Fruit fly (Drosophila melanogaster) ovary, adult (tissue): ENCODE measurements around the gene CG1275.

Source experiments
- CG17801 ChIP-seq: fragments of 200-800 bp; optimal IDR thresholded peaks from 2 replicates; lab custom pipeline; 2019; ENCODE audit warnings: missing biosample characterization, mild to moderate bottlenecking, missing genetic modification characterization, moderate library complexity; ENCODE audit not compliant: partially characterized antibody

The CG1275 gene

dm6 chr3L:2257412-2257862 is at the start of gene CG1275, which contains the start of gene Elp5:
Gene CG1275 (minus strand): TSS chr3L:2257423.
Gene Elp5 (plus strand): TSS chr3L:2257456.
- TF ChIP-seq CG17801 (GFP tag; lab: Kevin White, UChicago), result peak; percentile 99

dm6 chr3L:2282506-2282905 is 25.3 kb upstream of the CG1275 start, which contains the start of gene MsR2:
Gene MsR2 (plus strand): TSS chr3L:2282883.
- no peak for TF ChIP-seq CG17801 (GFP tag; lab: Kevin White, UChicago)

- no peak for TF ChIP-seq CG17801 (GFP tag; lab: Kevin White, UChicago)
These were observed 19.0 kb upstream of the CG1275 start, which contains the start of gene yellow-g2 for dm6 chr3L:2276250-2276649. Gene yellow-g2 (plus strand): TSS chr3L:2276550.

dm6 chr3L:2273392-2273791 is 16.2 kb upstream of the CG1275 start:
- TF ChIP-seq CG17801 (GFP tag; lab: Kevin White, UChicago), result no peak

- no peak for TF ChIP-seq CG17801 (GFP tag; lab: Kevin White, UChicago)
These were observed 15.4 kb upstream of the CG1275 start, which contains the start of gene yellow-g for dm6 chr3L:2272669-2273068. Gene yellow-g (minus strand): TSS chr3L:2272769.

- no peak for TF ChIP-seq CG17801 (GFP tag; lab: Kevin White, UChicago)
These were observed 11.3 kb upstream of the CG1275 start, which contains the start of gene CG32302 for dm6 chr3L:2268525-2268924. Gene CG32302 (plus strand): TSS chr3L:2268825.

- no peak for TF ChIP-seq CG17801 (GFP tag; lab: Kevin White, UChicago)
These were observed 10.3 kb upstream of the CG1275 start, which contains the start of gene obst-I for dm6 chr3L:2267558-2267957. Gene obst-I (plus strand): TSS chr3L:2267858.

- TF ChIP-seq CG17801 (GFP tag; lab: Kevin White, UChicago), result no peak
These were observed 8.6 kb upstream of the CG1275 start, which contains the start of the genes ecd and CG13806 for dm6 chr3L:2265692-2266444. Gene ecd (minus strand): TSS chr3L:2265857. Gene CG13806 (plus strand): TSS chr3L:2266394.

dm6 chr3L:2262515-2262944 is 5.3 kb upstream of the CG1275 start, which contains the start of the genes oxt and CG13807:
Gene oxt (minus strand): TSS chr3L:2262664.
Gene CG13807 (plus strand): TSS chr3L:2262919.
- TF ChIP-seq CG17801 (GFP tag; lab: Kevin White, UChicago), result peak; percentile 93

dm6 chr3L:2261282-2261681 is 4.1 kb upstream of the CG1275 start:
- TF ChIP-seq CG17801 (GFP tag; lab: Kevin White, UChicago), result no peak

dm6 chr3L:2256422-2257172 is 626 bp downstream of the CG1275 start:
- no peak for TF ChIP-seq CG17801 (GFP tag; lab: Kevin White, UChicago)

dm6 chr3L:2255775-2256174 is 1.4 kb downstream of the CG1275 start:
- no peak for TF ChIP-seq CG17801 (GFP tag; lab: Kevin White, UChicago)

dm6 chr3L:2253962-2254662 is 3.1 kb downstream of the CG1275 start:
- no peak for TF ChIP-seq CG17801 (GFP tag; lab: Kevin White, UChicago)

- no peak for TF ChIP-seq CG17801 (GFP tag; lab: Kevin White, UChicago)
These were observed 8.9 kb downstream of the CG1275 start, which contains the start of gene CG32305 for dm6 chr3L:2248335-2248734. Gene CG32305 (plus strand): TSS chr3L:2248635.
